Fruit fly (Drosophila melanogaster): ENCODE results near the gene CAH8.

DNA sequence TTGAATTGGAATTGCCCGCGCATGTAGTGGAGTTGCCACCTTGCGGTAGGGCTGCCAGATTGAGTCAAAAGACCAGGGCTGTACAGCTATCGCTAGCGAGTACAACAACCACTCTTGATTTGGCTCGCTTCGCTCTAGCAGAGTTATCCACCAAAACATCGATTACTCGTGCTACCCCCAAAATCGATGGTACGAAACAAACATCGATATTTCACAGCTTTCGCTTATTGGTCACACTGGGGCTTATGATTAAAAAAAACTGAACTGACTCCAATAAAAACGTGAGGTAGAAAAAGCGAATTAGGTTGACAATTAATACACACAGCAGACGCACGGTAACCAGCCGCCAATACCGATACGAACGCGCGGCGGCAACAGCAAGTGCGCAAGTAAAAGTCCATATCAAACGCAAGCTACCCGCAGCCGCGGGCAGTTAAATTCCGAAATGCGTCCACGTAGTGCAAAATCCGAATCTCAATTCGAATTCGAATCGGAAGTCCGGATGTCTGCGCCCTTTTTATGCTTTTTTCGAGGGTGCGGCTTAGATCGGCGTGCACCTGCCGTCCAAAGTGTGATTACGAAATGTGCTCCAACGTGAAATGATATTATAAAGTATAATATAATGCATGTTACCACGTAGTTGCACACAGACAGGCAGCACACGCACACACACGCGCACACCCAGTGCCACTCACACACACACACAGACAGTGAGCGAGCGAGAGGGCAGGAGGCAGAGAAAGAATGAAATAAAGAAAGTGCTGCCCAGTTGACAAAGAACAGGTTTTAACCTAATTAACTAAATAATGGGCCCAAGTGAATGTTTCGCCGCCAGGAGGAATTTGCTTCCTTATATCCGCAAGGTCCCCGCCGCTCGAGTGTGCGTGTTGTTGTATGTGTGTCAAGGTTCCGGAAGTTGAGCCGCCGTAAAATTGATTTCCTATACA lies 32.8 kb downstream of the CAH8 start, which contains the start of gene Sar1:
- TF ChIP-seq Ets98B (GFP tag; IDR thresholded peaks at IDR 0.05) = no peak
- TF ChIP-seq fd96Ca (GFP tag; IDR thresholded peaks at IDR 0.05) = no peak
- no peak for TF ChIP-seq CG12605 (GFP tag; IDR thresholded peaks at IDR 0.05)
- TF ChIP-seq Pif1A (GFP tag; optimal IDR thresholded peaks at IDR 0.05) = no peak
- TF ChIP-seq Pif1B (GFP tag; optimal IDR thresholded peaks at IDR 0.05) = no peak
- TF ChIP-seq D1 (tag; optimal IDR thresholded peaks at IDR 0.05) = no peak
- no peak for TF ChIP-seq CG4496 (GFP tag; IDR thresholded peaks at IDR 0.05)
- no peak for TF ChIP-seq rn (GFP tag; IDR thresholded peaks at IDR 0.05)
- peak; percentile 79 for TF ChIP-seq EcR (GFP tag; optimal IDR thresholded peaks at IDR 0.05)

Data from whole organism, pupa.